Fruit fly (Drosophila melanogaster): Measurements from ENCODE around the gene CG32576.
A peak's percentile ranks its signal among the peaks of the same experiment; 100 is the strongest.

The CG32576 gene

dm6 chrX:16296423-16297292 is 8.3 kb upstream of the CG32576 start, which contains the start of gene CG3632 (continued):
- TF ChIP-seq schlank (tag; optimal IDR thresholded peaks at IDR 0.05): no peak
- peak; percentile 39 for TF ChIP-seq CHES-1-like (GFP tag; optimal IDR thresholded peaks at IDR 0.05)
- TF ChIP-seq Opbp (GFP tag; IDR thresholded peaks at IDR 0.05; ENCODE audit: partially characterized antibody): peak; percentile 89
- peak; percentile 88; the same call in 3 of the 4 replicates for TF ChIP-seq chinmo (GFP tag; IDR thresholded peaks at IDR 0.05; ENCODE audit: partially characterized antibody)
- no peak for TF ChIP-seq dmrt99B (tag; optimal IDR thresholded peaks at IDR 0.05)
- peak; percentile 74; the same call in 1 of the 2 replicates for TF ChIP-seq CG42726 (GFP tag; IDR thresholded peaks at IDR 0.05; ENCODE audit: partially characterized antibody)
- TF ChIP-seq CG11723 (GFP tag; optimal IDR thresholded peaks at IDR 0.05): no peak
- no peak for TF ChIP-seq CG16779 (GFP tag; IDR thresholded peaks at IDR 0.05)
- TF ChIP-seq CG7745 (tag; optimal IDR thresholded peaks at IDR 0.05): no peak
- TF ChIP-seq tup (GFP tag; optimal IDR thresholded peaks at IDR 0.05): no peak
- TF ChIP-seq Antp (GFP tag; optimal IDR thresholded peaks at IDR 0.05): peak; percentile 71
- TF ChIP-seq CG2712 (tag; optimal IDR thresholded peaks at IDR 0.05): peak; percentile 43
- no peak for TF ChIP-seq Oaz (GFP tag; IDR thresholded peaks at IDR 0.05)
- peak; percentile 65; the same call in 2 of the 3 replicates for TF ChIP-seq CG11560 (tag; IDR thresholded peaks at IDR 0.05)
- TF ChIP-seq Vsx1 (GFP tag; optimal IDR thresholded peaks at IDR 0.05): no peak
- TF ChIP-seq sens-2 (GFP tag; IDR thresholded peaks at IDR 0.05): no peak
- peak; percentile 55 for TF ChIP-seq Dad (GFP tag; optimal IDR thresholded peaks at IDR 0.05)
- TF ChIP-seq CG4404 (GFP tag; IDR thresholded peaks at IDR 0.05): no peak
- TF ChIP-seq vvl (GFP tag; IDR thresholded peaks at IDR 0.05): peak; percentile 73
- 0 out of 3 replicates have a peak, but pooled peaks have one; percentile 10 for TF ChIP-seq CG34422 (GFP tag; IDR thresholded peaks at IDR 0.05)
- TF ChIP-seq Scr (GFP tag; IDR thresholded peaks at IDR 0.05; ENCODE audit: partially characterized antibody): peak; percentile 76
- TF ChIP-seq ab (GFP tag; optimal IDR thresholded peaks at IDR 0.05): no peak
- TF ChIP-seq CG17186 (GFP tag; optimal IDR thresholded peaks at IDR 0.05): peak; percentile 22
- peak; percentile 18 for TF ChIP-seq CG8388 (GFP tag; optimal IDR thresholded peaks at IDR 0.05)
- no peak for TF ChIP-seq sqz (GFP tag; optimal IDR thresholded peaks at IDR 0.05)
- peak; percentile 18 for TF ChIP-seq CG11398 (GFP tag; optimal IDR thresholded peaks at IDR 0.05)
- TF ChIP-seq pb (GFP tag; optimal IDR thresholded peaks at IDR 0.05): no peak
- no peak for TF ChIP-seq btn (GFP tag; optimal IDR thresholded peaks at IDR 0.05)
- TF ChIP-seq CG31388 (GFP tag; optimal IDR thresholded peaks at IDR 0.05): no peak
- peak; percentile 3 for TF ChIP-seq tx (GFP tag; optimal IDR thresholded peaks at IDR 0.05)
- TF ChIP-seq CG14710 (tag; optimal IDR thresholded peaks at IDR 0.05): peak; percentile 34
- peak; percentile 23 for TF ChIP-seq phol (tag; optimal IDR thresholded peaks at IDR 0.05)
- peak; percentile 93 for TF ChIP-seq CG10267 (tag; optimal IDR thresholded peaks at IDR 0.05)
- TF ChIP-seq CG2875 (GFP tag; optimal IDR thresholded peaks at IDR 0.05): no peak
- TF ChIP-seq pita (GFP tag; optimal IDR thresholded peaks at IDR 0.05): no peak
- TF ChIP-seq Jarid2 (GFP tag; optimal IDR thresholded peaks at IDR 0.05): no peak
- no peak for TF ChIP-seq danr (GFP tag; IDR thresholded peaks at IDR 0.05)
- TF ChIP-seq Hmr (GFP tag; optimal IDR thresholded peaks at IDR 0.05): no peak
- TF ChIP-seq pfk (GFP tag; optimal IDR thresholded peaks at IDR 0.05): peak; percentile 88
- TF ChIP-seq Usf (GFP tag; optimal IDR thresholded peaks at IDR 0.05): no peak
- TF ChIP-seq prd (optimal IDR thresholded peaks at IDR 0.05): no peak
- TF ChIP-seq prd (GFP tag; IDR thresholded peaks at IDR 0.05): no peak
- no peak for TF ChIP-seq eyg (GFP tag; optimal IDR thresholded peaks at IDR 0.05)
- peak; percentile 66 for TF ChIP-seq Doc3 (GFP tag; IDR thresholded peaks at IDR 0.05; ENCODE audit: partially characterized antibody)
- TF ChIP-seq BtbVII (GFP tag; optimal IDR thresholded peaks at IDR 0.05): no peak
- TF ChIP-seq jumu (GFP tag; optimal IDR thresholded peaks at IDR 0.05): peak; percentile 19
- TF ChIP-seq slou (GFP tag; optimal IDR thresholded peaks at IDR 0.05): no peak
- TF ChIP-seq CG3407 (GFP tag; optimal IDR thresholded peaks at IDR 0.05): no peak
